Fruit fly (Drosophila melanogaster) whole organism, pupa: ENCODE measurements around the gene CG8564.

Source experiments
- CG8159 ChIP-seq: fragments of 200-800 bp; sonication (Bioruptor generic); optimal IDR thresholded peaks from 3 replicates; lab custom pipeline; 2018; ENCODE audit warnings: missing biosample characterization, mild to moderate bottlenecking, missing genetic modification characterization, moderate library complexity
- CG8301 ChIP-seq: fragments of 200-800 bp; sonication (Bioruptor generic); optimal IDR thresholded peaks from 2 replicates; lab custom pipeline; 2018; ENCODE audit warnings: missing biosample characterization, mild to moderate bottlenecking, missing genetic modification characterization
- EcR ChIP-seq: fragments of 200-800 bp; sonication (Bioruptor generic); optimal IDR thresholded peaks from 3 replicates; lab custom pipeline; 2019; ENCODE audit warnings: missing biosample characterization, missing genetic modification characterization, mild to moderate bottlenecking, moderate library complexity, missing genetic modification reagents
- Ets98B ChIP-seq: fragments of 200-800 bp; sonication (Bioruptor generic); IDR thresholded peaks from 2 replicates; pipeline ENCODE4 v1.3.6; 2022; ENCODE audit warnings: missing biosample characterization, missing genetic modification characterization
- rn ChIP-seq: fragments of 200-800 bp; sonication (Bioruptor generic); IDR thresholded peaks from 2 replicates; pipeline ENCODE4 v1.3.6; 2022; ENCODE audit warnings: missing biosample characterization, missing genetic modification characterization

DNA sequence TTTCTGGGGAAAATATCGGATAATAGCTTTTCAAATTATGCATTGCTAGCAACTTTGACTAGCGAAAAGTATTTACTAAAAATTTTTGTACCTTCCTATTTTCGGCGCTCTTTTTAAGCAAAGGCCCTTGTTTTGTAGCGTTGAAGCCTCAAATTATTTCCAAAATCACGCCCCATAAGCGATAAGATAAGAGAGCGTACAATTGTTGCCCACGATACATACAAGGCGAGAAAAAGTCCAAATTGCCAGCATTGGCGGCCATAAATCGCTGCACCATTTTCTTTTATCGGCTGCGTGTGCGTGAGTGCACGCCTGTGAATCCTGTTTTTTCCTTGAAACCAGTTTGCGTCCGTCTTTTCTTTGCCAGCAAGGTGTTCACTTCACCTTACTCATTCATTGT lies 16.4 kb downstream of the CG8564 start:
- no peak for TF ChIP-seq rn (GFP tag; lab: Robert Waterston, UW)
- TF ChIP-seq EcR (GFP tag; lab: Kevin White, UChicago), result no peak
- no peak for TF ChIP-seq CG8301 (tag; lab: Kevin White, UChicago)
- no peak for TF ChIP-seq Ets98B (GFP tag; lab: Robert Waterston, UW)
- TF ChIP-seq CG8159 (tag; lab: Kevin White, UChicago), result no peak
